Worm (Caenorhabditis elegans): ENCODE measurements around the gene F38B6.7.
A peak's percentile ranks its signal among the peaks of the same experiment; 100 is the strongest.

- TF ChIP-seq nhr-11 (tag; optimal IDR thresholded peaks at IDR 0.05), result no peak
- peak in 1 of 2 experiments; percentile 90 for TF ChIP-seq mdl-1 (tag; optimal IDR thresholded peaks at IDR 0.05)
- TF ChIP-seq unc-39 (tag; optimal IDR thresholded peaks at IDR 0.05), result no peak
- peak; percentile 15 for TF ChIP-seq sem-4 (tag; optimal IDR thresholded peaks at IDR 0.05)
- TF ChIP-seq aly-2 (tag; optimal IDR thresholded peaks at IDR 0.05), result no peak
- no peak for TF ChIP-seq lin-13 (GFP tag; optimal IDR thresholded peaks at IDR 0.05)
- no peak for TF ChIP-seq nhr-12 (tag; optimal IDR thresholded peaks at IDR 0.05)
Observed at ce11 chrX:6741532-6741931, 43.4 kb upstream of the F38B6.7 start.

All from whole organism, L2 larva.